Worm (Caenorhabditis elegans): ENCODE results near the gene best-12.

The best-12 gene

ce11 chrV:16094862-16095261 is 45.6 kb downstream of the best-12 start:
- TF ChIP-seq dao-5 (tag; optimal IDR thresholded peaks at IDR 0.05) (no peak), W03F9.2 (tag; optimal IDR thresholded peaks at IDR 0.05) (no peak), him-1 (tag; optimal IDR thresholded peaks at IDR 0.05) (no peak)

- TF ChIP-seq dao-5 (tag; optimal IDR thresholded peaks at IDR 0.05) = no peak
- TF ChIP-seq him-1 (tag; optimal IDR thresholded peaks at IDR 0.05) = no peak
- no peak for TF ChIP-seq W03F9.2 (tag; optimal IDR thresholded peaks at IDR 0.05)
These were observed 50.2 kb downstream of the best-12 start, which contains the start of gene str-7 for ce11 chrV:16099441-16099840. Gene str-7, minus strand, starts transcription at chrV:16099541.

- TF ChIP-seq him-1 (tag; optimal IDR thresholded peaks at IDR 0.05) (no peak), dao-5 (tag; optimal IDR thresholded peaks at IDR 0.05) (no peak), W03F9.2 (tag; optimal IDR thresholded peaks at IDR 0.05) (no peak)
These were observed 50.9 kb downstream of the best-12 start, which contains the start of gene cth-1 for ce11 chrV:16100103-16100730. Gene cth-1, plus strand, starts transcription at chrV:16100680.
